Worm (Caenorhabditis elegans) whole organism, L1 larva: Measurements from ENCODE around the gene C15H9.2.

ENCODE experiments used
- C16A3.4 ChIP-seq: fragments of 150-350 bp; optimal IDR thresholded peaks from 2 replicates; lab custom pipeline; 2014; ENCODE audit warnings: missing biosample characterization, missing genetic modification characterization
- Y116A8C.19 ChIP-seq: sonication (generic microtip); optimal IDR thresholded peaks from 2 replicates; lab custom pipeline; 2016; ENCODE audit warnings: missing compliant biosample characterization, missing genetic modification characterization, borderline replicate concordance
- aha-1 ChIP-seq: fragments of 150-350 bp; optimal IDR thresholded peaks from 2 replicates; lab custom pipeline; 2014; ENCODE audit warnings: missing biosample characterization, missing genetic modification characterization
- aly-2 ChIP-seq: fragments of 150-350 bp; optimal IDR thresholded peaks from 2 replicates; lab custom pipeline; 2014; ENCODE audit warnings: missing biosample characterization, missing genetic modification characterization
- ama-1 ChIP-seq: fragments of 150-350 bp; optimal IDR thresholded peaks from 2 replicates; lab custom pipeline; 2014
- blmp-1 ChIP-seq: fragments of 150-350 bp; optimal IDR thresholded peaks from 2 replicates; lab custom pipeline; 2014; ENCODE audit warnings: missing biosample characterization, missing genetic modification characterization
- ceh-82 ChIP-seq, 3 experiments: fragments of 150-350 bp in 1 of 3; sonication (generic microtip) in 2 of 3; optimal IDR thresholded peaks; 2 replicates each; lab custom pipeline; 2014 to 2017; ENCODE audit warnings: missing biosample characterization in 3 of 3, missing genetic modification characterization in 3 of 3
- ceh-88 ChIP-seq: fragments of 200-800 bp; sonication (Bioruptor generic); IDR thresholded peaks from 2 replicates; pipeline ENCODE4 v1.3.6; 2022; ENCODE audit warnings: missing genetic modification characterization, missing compliant biosample characterization
- ces-1 ChIP-seq: fragments of 150-350 bp; optimal IDR thresholded peaks from 2 replicates; lab custom pipeline; 2014; ENCODE audit warnings: missing biosample characterization, missing genetic modification reagents, missing genetic modification characterization
- efl-1 ChIP-seq, 4 experiments: fragments of 150-350 bp; optimal IDR thresholded peaks in 3 of 4; peaks in 1 of 4; 1 replicate in 1 of 4; 2 replicates in 3 of 4; lab custom pipeline; 2014; ENCODE audit warnings: missing biosample characterization in 2 of 4, missing genetic modification characterization in 2 of 4, missing genetic modification reagents in 2 of 4
- egl-13 ChIP-seq: sonication (generic microtip); optimal IDR thresholded peaks from 2 replicates; lab custom pipeline; 2016; ENCODE audit warnings: missing genotype, missing genetic modification reagents, missing genetic modification characterization, missing compliant biosample characterization
- egl-27 ChIP-seq, 2 experiments: fragments of 150-350 bp in 1 of 2; sonication (generic microtip); optimal IDR thresholded peaks; 3 replicates each; lab custom pipeline; 2017 to 2018; ENCODE audit warnings: missing biosample characterization in 2 of 2, missing genetic modification characterization in 2 of 2, missing genetic modification reagents in 2 of 2
- elt-2 ChIP-seq: sonication (generic microtip); optimal IDR thresholded peaks from 2 replicates; lab custom pipeline; 2016; ENCODE audit warnings: missing genetic modification characterization, mild to moderate bottlenecking, inconsistent platforms, missing compliant biosample characterization, missing genetic modification reagents
- elt-3 ChIP-seq, 6 experiments: fragments of 150-350 bp in 1 of 6; sonication (generic microtip); optimal IDR thresholded peaks; 2 replicates each; lab custom pipeline; 2017 to 2018; ENCODE audit warnings: missing biosample characterization in 6 of 6, missing genetic modification characterization in 6 of 6, inconsistent platforms in 1 of 6
- ets-5 ChIP-seq: fragments of 200-800 bp; sonication (Bioruptor generic); IDR thresholded peaks from 2 replicates; pipeline ENCODE4 v1.3.6; 2022; ENCODE audit warnings: missing genetic modification characterization, missing compliant biosample characterization
- fkh-10 ChIP-seq: sonication (generic microtip); optimal IDR thresholded peaks from 2 replicates; lab custom pipeline; 2017; ENCODE audit warnings: missing biosample characterization, missing genetic modification reagents, missing genetic modification characterization
- grh-1 ChIP-seq: fragments of 200-800 bp; sonication (Bioruptor generic); IDR thresholded peaks from 2 replicates; pipeline ENCODE4 v1.3.6; 2022; ENCODE audit warnings: missing genetic modification reagents, missing genetic modification characterization, missing compliant biosample characterization
- hpl-2 ChIP-seq: fragments of 150-350 bp; optimal IDR thresholded peaks from 2 replicates; lab custom pipeline; 2014; ENCODE audit warnings: missing biosample characterization, missing genetic modification reagents, missing genetic modification characterization
- isw-1 ChIP-seq: fragments of 200-800 bp; sonication (Bioruptor generic); IDR thresholded peaks from 2 replicates; pipeline ENCODE4 v1.3.6; 2022; ENCODE audit warnings: missing genetic modification characterization, missing compliant biosample characterization
- lin-14 ChIP-seq: fragments of 200-800 bp; sonication (Bioruptor generic); optimal IDR thresholded peaks from 2 replicates; lab custom pipeline; 2018; ENCODE audit warnings: mild to moderate bottlenecking, missing genetic modification characterization, moderate library complexity, missing compliant biosample characterization
- lin-15B ChIP-seq: fragments of 150-350 bp; sonication (generic microtip); optimal IDR thresholded peaks from 3 replicates; lab custom pipeline; 2014; ENCODE audit warnings: missing biosample characterization, missing genetic modification characterization
- lin-35 ChIP-seq, 2 experiments: fragments of 150-350 bp; optimal IDR thresholded peaks; 2 replicates each; lab custom pipeline; 2014; ENCODE audit warnings: missing biosample characterization in 2 of 2, missing genetic modification characterization in 2 of 2, missing genetic modification reagents in 2 of 2
- lin-39 ChIP-seq: fragments of 150-350 bp; optimal IDR thresholded peaks from 2 replicates; lab custom pipeline; 2014; ENCODE audit warnings: missing biosample characterization, missing genetic modification reagents, missing genetic modification characterization
- lir-3 ChIP-seq: sonication (generic microtip); optimal IDR thresholded peaks from 2 replicates; lab custom pipeline; 2016; ENCODE audit warnings: mild to moderate bottlenecking, missing genetic modification characterization, moderate library complexity, missing compliant biosample characterization; ENCODE audit not compliant: poor library complexity
- nhr-12 ChIP-seq: sonication (generic microtip); optimal IDR thresholded peaks from 2 replicates; lab custom pipeline; 2017; ENCODE audit warnings: missing biosample characterization, missing genetic modification characterization
- nhr-19 ChIP-seq: fragments of 200-800 bp; sonication (Bioruptor generic); conservative IDR thresholded peaks from 2 replicates; pipeline ENCODE4 v1.3.6; 2022; ENCODE audit warnings: missing genetic modification characterization, missing compliant biosample characterization
- nhr-20 ChIP-seq: sonication (generic microtip); optimal IDR thresholded peaks from 2 replicates; lab custom pipeline; 2016; ENCODE audit warnings: mild to moderate bottlenecking, missing genetic modification characterization, missing compliant biosample characterization
- nhr-237 ChIP-seq: fragments of 150-350 bp; optimal IDR thresholded peaks from 2 replicates; lab custom pipeline; 2014; ENCODE audit warnings: missing biosample characterization, missing genetic modification characterization
- nhr-71 ChIP-seq: sonication (generic microtip); optimal IDR thresholded peaks from 2 replicates; lab custom pipeline; 2016; ENCODE audit warnings: mild to moderate bottlenecking, missing genetic modification characterization, moderate library complexity, missing compliant biosample characterization
- nhr-76 ChIP-seq: sonication (generic microtip); optimal IDR thresholded peaks from 2 replicates; lab custom pipeline; 2017; ENCODE audit warnings: missing biosample characterization, missing genetic modification characterization
- nhr-77 ChIP-seq: fragments of 150-350 bp; optimal IDR thresholded peaks from 2 replicates; lab custom pipeline; 2014; ENCODE audit warnings: missing biosample characterization, missing genetic modification characterization
- nhr-85 ChIP-seq: sonication (generic microtip); peaks from one replicate; lab custom pipeline; 2016; ENCODE audit warnings: missing genetic modification characterization, inconsistent platforms, missing compliant biosample characterization
- nhr-90 ChIP-seq: sonication (generic microtip); optimal IDR thresholded peaks from 2 replicates; lab custom pipeline; 2016; ENCODE audit warnings: mild to moderate bottlenecking, missing genetic modification characterization, missing compliant biosample characterization; ENCODE audit not compliant: poor library complexity
- pqm-1 ChIP-seq: sonication (generic microtip); optimal IDR thresholded peaks from 3 replicates; lab custom pipeline; 2017; ENCODE audit warnings: missing biosample characterization, missing genetic modification characterization
- rnt-1 ChIP-seq: sonication (generic microtip); optimal IDR thresholded peaks from 2 replicates; lab custom pipeline; 2016; ENCODE audit warnings: mild to moderate bottlenecking, missing genetic modification characterization, moderate library complexity, missing compliant biosample characterization
- snpc-4 ChIP-seq: fragments of 150-350 bp; optimal IDR thresholded peaks from 2 replicates; lab custom pipeline; 2014; ENCODE audit warnings: missing biosample characterization, missing genetic modification characterization
- snu-23 ChIP-seq: sonication (generic microtip); optimal IDR thresholded peaks from 2 replicates; lab custom pipeline; 2016; ENCODE audit warnings: missing genetic modification characterization, missing compliant biosample characterization
- tbx-2 ChIP-seq: sonication (generic microtip); optimal IDR thresholded peaks from 2 replicates; lab custom pipeline; 2016; ENCODE audit warnings: missing genetic modification characterization, missing compliant biosample characterization
- unc-30 ChIP-seq: sonication (generic microtip); optimal IDR thresholded peaks from 2 replicates; lab custom pipeline; 2017; ENCODE audit warnings: missing biosample characterization, missing genetic modification characterization
- unc-86 ChIP-seq: sonication (generic microtip); optimal IDR thresholded peaks from 2 replicates; lab custom pipeline; 2016; ENCODE audit warnings: missing genetic modification characterization, missing compliant biosample characterization
- zag-1 ChIP-seq: fragments of 150-350 bp; optimal IDR thresholded peaks from 2 replicates; lab custom pipeline; 2014; ENCODE audit warnings: missing biosample characterization, missing genetic modification characterization

Gene C15H9.2

ce11 chrX:6098420-6098819, 19.9 kb upstream of the C15H9.2 start:
- TF ChIP-seq pqm-1 (peak; percentile 44), elt-2 (tag; lab: Kevin White, UChicago) (peak; percentile 30), fkh-10 (GFP tag; lab: Kevin White, UChicago) (no peak)
- TF ChIP-seq, all 84 proteins: peak for 2

- TF ChIP-seq elt-2 (tag; lab: Kevin White, UChicago), result peak; percentile 0
- peak; percentile 83 for TF ChIP-seq blmp-1 (tag; lab: Kevin White, UChicago)
- no peak for TF ChIP-seq efl-1 (optimal IDR thresholded peaks at IDR 0.05; lab: Kevin White, UChicago)
- peak in 1 of 2 experiments; percentile 56 for TF ChIP-seq efl-1 (GFP tag; optimal IDR thresholded peaks at IDR 0.05 in 1 of 2; lab: Kevin White, UChicago)
- TF ChIP-seq egl-13 (tag; lab: Kevin White, UChicago), result no peak
- TF ChIP-seq lin-39 (tag; lab: Kevin White, UChicago), result no peak
Observed at ce11 chrX:6100395-6101099, 17.8 kb upstream of the C15H9.2 start.

- no peak for TF ChIP-seq nhr-12 (tag; lab: Kevin White, UChicago)
- TF ChIP-seq tbx-2, result no peak
- TF ChIP-seq ets-5 (GFP tag; lab: Robert Waterston, UW), result no peak
- no peak for TF ChIP-seq nhr-20 (tag; lab: Kevin White, UChicago)
- no peak for TF ChIP-seq lin-14 (GFP tag; lab: Kevin White, UChicago)
- TF ChIP-seq hpl-2, result no peak
- TF ChIP-seq egl-27 (tag; optimal IDR thresholded peaks at IDR 0.05; lab: Kevin White, UChicago), result no peak
- no peak for TF ChIP-seq unc-86 (tag; lab: Kevin White, UChicago)
- no peak for TF ChIP-seq nhr-71 (tag; lab: Kevin White, UChicago)
Observed at ce11 chrX:6103297-6103696, 15.0 kb upstream of the C15H9.2 start, which contains the start of gene C15H9.11. C15H9.11 (minus strand) TSS chrX:6103397.

- TF ChIP-seq zag-1 (tag; lab: Kevin White, UChicago) (no peak), lir-3 (no peak), snpc-4 (tag; lab: Kevin White, UChicago) (no peak), efl-1 (optimal IDR thresholded peaks at IDR 0.05; lab: Kevin White, UChicago) (no peak), efl-1 (GFP tag; optimal IDR thresholded peaks at IDR 0.05 in 1 of 2; lab: Kevin White, UChicago) (no peak), nhr-77 (tag; lab: Kevin White, UChicago) (no peak), nhr-12 (tag; lab: Kevin White, UChicago) (no peak), grh-1 (GFP tag; lab: Robert Waterston, UW) (no peak), egl-27 (tag; optimal IDR thresholded peaks at IDR 0.05; lab: Kevin White, UChicago) (no peak), ceh-88 (GFP tag; lab: Robert Waterston, UW) (no peak), Y116A8C.19 (tag; lab: Kevin White, UChicago) (no peak), aly-2 (tag; lab: Kevin White, UChicago) (no peak), ceh-82 (tag; optimal IDR thresholded peaks at IDR 0.05; lab: Kevin White, UChicago) (no peak)
Observed at ce11 chrX:6107962-6108361, 10.4 kb upstream of the C15H9.2 start.

- TF ChIP-seq lin-15B (tag; lab: Kevin White, UChicago), result no peak
- TF ChIP-seq lin-35 (GFP tag; optimal IDR thresholded peaks at IDR 0.05; lab: Kevin White, UChicago), result no peak
- TF ChIP-seq fkh-10 (GFP tag; lab: Kevin White, UChicago), result no peak
- TF ChIP-seq aha-1 (tag; lab: Kevin White, UChicago), result no peak
- TF ChIP-seq nhr-237 (tag; lab: Kevin White, UChicago), result no peak
- no peak for TF ChIP-seq rnt-1 (tag; lab: Kevin White, UChicago)
- TF ChIP-seq isw-1 (GFP tag; lab: Robert Waterston, UW), result no peak
- no peak for TF ChIP-seq C16A3.4 (tag; lab: Kevin White, UChicago)
- TF ChIP-seq nhr-90 (tag; lab: Kevin White, UChicago), result peak; percentile 25
- TF ChIP-seq ces-1 (GFP tag; lab: Kevin White, UChicago), result no peak
- no peak for TF ChIP-seq nhr-19 (GFP tag; lab: Robert Waterston, UW)
- TF ChIP-seq nhr-20 (tag; lab: Kevin White, UChicago), result peak; percentile 56
- no peak for TF ChIP-seq nhr-76 (tag; lab: Kevin White, UChicago)
- peak in 3 of 6 experiments; percentile 43 to 84 (median 61) for TF ChIP-seq elt-3 (tag; optimal IDR thresholded peaks at IDR 0.05; lab: Kevin White, UChicago)
- TF ChIP-seq nhr-71 (tag; lab: Kevin White, UChicago), result peak; percentile 19
- TF ChIP-seq snpc-4 (tag; lab: Kevin White, UChicago), result no peak
- no peak for TF ChIP-seq egl-27 (tag; optimal IDR thresholded peaks at IDR 0.05; lab: Kevin White, UChicago)
- no peak for TF ChIP-seq ama-1 (lab: Kevin White, UChicago)
- peak; percentile 62 for TF ChIP-seq lin-14 (GFP tag; lab: Kevin White, UChicago)
- no peak for TF ChIP-seq nhr-77 (tag; lab: Kevin White, UChicago)
- TF ChIP-seq unc-30 (tag; lab: Kevin White, UChicago), result no peak
- peak; percentile 71 for TF ChIP-seq nhr-85 (tag; lab: Kevin White, UChicago)
- TF ChIP-seq snu-23, result peak; percentile 9
- peak; percentile 90 for TF ChIP-seq blmp-1 (tag; lab: Kevin White, UChicago)
- TF ChIP-seq, all 84 proteins: peak for 8
Observed at ce11 chrX:6109288-6109770, 9.0 kb upstream of the C15H9.2 start, which contains the start of gene kynu-1. kynu-1 (minus strand) TSS chrX:6109338.
